Fruit fly (Drosophila melanogaster): ENCODE results near the gene CG6686.

CG6686 gene

DNA sequence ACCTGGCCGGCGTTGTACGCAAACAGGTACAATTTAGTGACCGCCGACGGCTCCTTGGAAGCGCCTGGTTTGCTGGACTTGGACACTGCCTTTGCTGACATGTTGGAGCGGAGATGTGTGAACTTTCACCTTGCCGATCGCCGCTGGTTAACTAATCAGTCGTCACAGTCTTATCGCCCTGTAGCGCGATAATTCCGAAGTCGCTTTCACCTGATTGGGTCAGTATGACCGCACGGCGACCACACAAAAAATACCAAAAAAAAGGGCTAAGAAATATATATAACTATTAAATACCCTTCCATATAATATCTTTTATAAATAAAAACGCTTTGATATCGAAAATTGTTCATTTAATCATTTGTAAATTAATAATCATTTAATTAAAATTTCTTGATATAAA is 14.2 kb upstream of the CG6686 start, which contains the start of gene Hacd1 (continued):
- TF ChIP-seq Deaf1 (tag; optimal IDR thresholded peaks at IDR 0.05): peak; percentile 8
- TF ChIP-seq ato (GFP tag; IDR thresholded peaks at IDR 0.05; ENCODE audit: partially characterized antibody): no peak
- TF ChIP-seq lab (GFP tag; optimal IDR thresholded peaks at IDR 0.05): no peak
- TF ChIP-seq CG10565 (GFP tag; optimal IDR thresholded peaks at IDR 0.05): no peak
- no peak for TF ChIP-seq CG11695 (GFP tag; IDR thresholded peaks at IDR 0.05)
- TF ChIP-seq CG13296 (GFP tag; optimal IDR thresholded peaks at IDR 0.05): no peak
- no peak for TF ChIP-seq ci (GFP tag; IDR thresholded peaks at IDR 0.05)
- TF ChIP-seq Xrp1 (GFP tag; IDR thresholded peaks at IDR 0.05): no peak
- TF ChIP-seq CG12219 (GFP tag; optimal IDR thresholded peaks at IDR 0.05): no peak
- no peak for TF ChIP-seq h (optimal IDR thresholded peaks at IDR 0.05)
- no peak for TF ChIP-seq CG33557 (GFP tag; optimal IDR thresholded peaks at IDR 0.05)
- peak; percentile 62 for TF ChIP-seq CG9797 (GFP tag; optimal IDR thresholded peaks at IDR 0.05)
- TF ChIP-seq CG34224 (GFP tag; IDR thresholded peaks at IDR 0.05; ENCODE audit: partially characterized antibody): no peak
- TF ChIP-seq MBD-R2 (GFP tag; IDR thresholded peaks at IDR 0.05): no peak
- no peak for TF ChIP-seq sd (tag; optimal IDR thresholded peaks at IDR 0.05)
- no peak for TF ChIP-seq Sox100B (GFP tag; optimal IDR thresholded peaks at IDR 0.05)
- no peak for TF ChIP-seq Side (GFP tag; optimal IDR thresholded peaks at IDR 0.05)
- no peak for TF ChIP-seq CG10267 (tag; optimal IDR thresholded peaks at IDR 0.05)
- no peak for TF ChIP-seq CG9727 (GFP tag; optimal IDR thresholded peaks at IDR 0.05)
- no peak for TF ChIP-seq salm (tag; optimal IDR thresholded peaks at IDR 0.05)
- TF ChIP-seq zf30C (GFP tag; optimal IDR thresholded peaks at IDR 0.05): no peak
- no peak for TF ChIP-seq nau (GFP tag; optimal IDR thresholded peaks at IDR 0.05)
- TF ChIP-seq Gsc (GFP tag; IDR thresholded peaks at IDR 0.05): no peak
- TF ChIP-seq crp (GFP tag; optimal IDR thresholded peaks at IDR 0.05): peak in 1 of 2 experiments; percentile 42
- no peak for TF ChIP-seq BEAF-32 (GFP tag; optimal IDR thresholded peaks at IDR 0.05)
- TF ChIP-seq CG14667 (GFP tag; IDR thresholded peaks at IDR 0.05): no peak
- no peak for TF ChIP-seq CG1647 (GFP tag; optimal IDR thresholded peaks at IDR 0.05)
- TF ChIP-seq Blimp-1 (GFP tag; optimal IDR thresholded peaks at IDR 0.05): peak; percentile 45
- TF ChIP-seq Dad (GFP tag; optimal IDR thresholded peaks at IDR 0.05): no peak
- TF ChIP-seq MESR4 (GFP tag; optimal IDR thresholded peaks at IDR 0.05): peak; percentile 74
- no peak for TF ChIP-seq Sin3A (optimal IDR thresholded peaks at IDR 0.05)
- TF ChIP-seq pb (GFP tag; optimal IDR thresholded peaks at IDR 0.05): no peak
- TF ChIP-seq CG11456 (GFP tag; IDR thresholded peaks at IDR 0.05): no peak
- TF ChIP-seq gcm (GFP tag; optimal IDR thresholded peaks at IDR 0.05): no peak
- no peak for TF ChIP-seq CG3726 (GFP tag; IDR thresholded peaks at IDR 0.05)
- no peak for TF ChIP-seq Lpt (GFP tag; optimal IDR thresholded peaks at IDR 0.05)
- TF ChIP-seq Med (GFP tag): peak; percentile 64
- TF ChIP-seq CG2712 (tag; optimal IDR thresholded peaks at IDR 0.05): peak; percentile 12
- no peak for TF ChIP-seq CG6683 (GFP tag; optimal IDR thresholded peaks at IDR 0.05)
- no peak for TF ChIP-seq sens (GFP tag)
- TF ChIP-seq unc-4 (GFP tag; IDR thresholded peaks at IDR 0.05; ENCODE audit: partially characterized antibody): no peak
- no peak for TF ChIP-seq CG3838 (GFP tag; optimal IDR thresholded peaks at IDR 0.05)
- no peak for TF ChIP-seq CG10462 (GFP tag; optimal IDR thresholded peaks at IDR 0.05)
- no peak for TF ChIP-seq eyg (GFP tag; optimal IDR thresholded peaks at IDR 0.05)
- TF ChIP-seq p53 (GFP tag; optimal IDR thresholded peaks at IDR 0.05): no peak
- no peak for TF ChIP-seq CG10654 (GFP tag; optimal IDR thresholded peaks at IDR 0.05)
- no peak for TF ChIP-seq Dip2 (GFP tag; IDR thresholded peaks at IDR 0.05)
- TF ChIP-seq CG14710 (tag; optimal IDR thresholded peaks at IDR 0.05): no peak
- TF ChIP-seq Hmr (GFP tag; optimal IDR thresholded peaks at IDR 0.05): no peak
- no peak for TF ChIP-seq CG8924 (tag; optimal IDR thresholded peaks at IDR 0.05)
- TF ChIP-seq CG10147 (GFP tag; optimal IDR thresholded peaks at IDR 0.05): no peak
- no peak for TF ChIP-seq ash1 (GFP tag; optimal IDR thresholded peaks at IDR 0.05)

All from whole organism, embryonic.